Worm (Caenorhabditis elegans) whole organism, L1 larva: ENCODE measurements around the gene ZK1307.4.

Source experiments
- C34B4.2 ChIP-seq: sonication (generic microtip); optimal IDR thresholded peaks from 2 replicates; lab custom pipeline; 2017; ENCODE audit warnings: mild to moderate bottlenecking, missing genetic modification characterization, missing compliant biosample characterization
- F16B12.6 ChIP-seq: fragments of 150-350 bp; optimal IDR thresholded peaks from 2 replicates; lab custom pipeline; 2014; ENCODE audit warnings: missing biosample characterization, missing genetic modification characterization
- ama-1 ChIP-seq: fragments of 150-350 bp; optimal IDR thresholded peaks from 2 replicates; lab custom pipeline; 2014
- blmp-1 ChIP-seq: fragments of 150-350 bp; optimal IDR thresholded peaks from 2 replicates; lab custom pipeline; 2014; ENCODE audit warnings: missing biosample characterization, missing genetic modification characterization
- ceh-63 ChIP-seq: fragments of 200-800 bp; sonication (Bioruptor generic); optimal IDR thresholded peaks from 2 replicates; lab custom pipeline; 2018; ENCODE audit warnings: mild to moderate bottlenecking, missing genetic modification characterization, missing compliant biosample characterization
- ceh-82 ChIP-seq, 3 experiments: fragments of 150-350 bp in 1 of 3; sonication (generic microtip) in 2 of 3; optimal IDR thresholded peaks; 2 replicates each; lab custom pipeline; 2014 to 2017; ENCODE audit warnings: missing biosample characterization in 3 of 3, missing genetic modification characterization in 3 of 3
- ceh-88 ChIP-seq: fragments of 200-800 bp; sonication (Bioruptor generic); IDR thresholded peaks from 2 replicates; pipeline ENCODE4 v1.3.6; 2022; ENCODE audit warnings: missing genetic modification characterization, missing compliant biosample characterization
- ces-1 ChIP-seq: fragments of 150-350 bp; optimal IDR thresholded peaks from 2 replicates; lab custom pipeline; 2014; ENCODE audit warnings: missing biosample characterization, missing genetic modification reagents, missing genetic modification characterization
- dpl-1 ChIP-seq, 3 experiments: fragments of 150-350 bp in 2 of 3; sonication (generic microtip) in 1 of 3; optimal IDR thresholded peaks; 2 replicates each; lab custom pipeline; 2014 to 2017; ENCODE audit warnings: missing biosample characterization in 3 of 3, missing genetic modification characterization in 3 of 3, missing genetic modification reagents in 3 of 3
- efl-1 ChIP-seq, 4 experiments: fragments of 150-350 bp; optimal IDR thresholded peaks in 3 of 4; peaks in 1 of 4; 1 replicate in 1 of 4; 2 replicates in 3 of 4; lab custom pipeline; 2014; ENCODE audit warnings: missing biosample characterization in 2 of 4, missing genetic modification characterization in 2 of 4, missing genetic modification reagents in 2 of 4
- egl-27 ChIP-seq, 2 experiments: fragments of 150-350 bp in 1 of 2; sonication (generic microtip); optimal IDR thresholded peaks; 3 replicates each; lab custom pipeline; 2017 to 2018; ENCODE audit warnings: missing biosample characterization in 2 of 2, missing genetic modification characterization in 2 of 2, missing genetic modification reagents in 2 of 2
- fkh-10 ChIP-seq: sonication (generic microtip); optimal IDR thresholded peaks from 2 replicates; lab custom pipeline; 2017; ENCODE audit warnings: missing biosample characterization, missing genetic modification reagents, missing genetic modification characterization
- fkh-4 ChIP-seq: sonication (generic microtip); optimal IDR thresholded peaks from 2 replicates; lab custom pipeline; 2016; ENCODE audit warnings: missing compliant biosample characterization, missing genetic modification characterization, borderline replicate concordance
- grh-1 ChIP-seq: fragments of 200-800 bp; sonication (Bioruptor generic); IDR thresholded peaks from 2 replicates; pipeline ENCODE4 v1.3.6; 2022; ENCODE audit warnings: missing genetic modification reagents, missing genetic modification characterization, missing compliant biosample characterization
- hlh-17 ChIP-seq: fragments of 200-800 bp; sonication (Bioruptor generic); optimal IDR thresholded peaks from 2 replicates; lab custom pipeline; 2018; ENCODE audit warnings: missing genetic modification characterization, mild to moderate bottlenecking, missing compliant biosample characterization, moderate library complexity, borderline replicate concordance
- hlh-4 ChIP-seq: sonication (generic microtip); optimal IDR thresholded peaks from 2 replicates; lab custom pipeline; 2016; ENCODE audit warnings: mild to moderate bottlenecking, missing genetic modification characterization, missing compliant biosample characterization
- hpl-2 ChIP-seq: fragments of 150-350 bp; optimal IDR thresholded peaks from 2 replicates; lab custom pipeline; 2014; ENCODE audit warnings: missing biosample characterization, missing genetic modification reagents, missing genetic modification characterization
- irx-1 ChIP-seq: sonication (generic microtip); optimal IDR thresholded peaks from 2 replicates; lab custom pipeline; 2016; ENCODE audit warnings: missing genetic modification characterization, missing compliant biosample characterization
- isw-1 ChIP-seq: fragments of 200-800 bp; sonication (Bioruptor generic); IDR thresholded peaks from 2 replicates; pipeline ENCODE4 v1.3.6; 2022; ENCODE audit warnings: missing genetic modification characterization, missing compliant biosample characterization
- jun-1 ChIP-seq: fragments of 150-350 bp; optimal IDR thresholded peaks from 2 replicates; lab custom pipeline; 2014; ENCODE audit warnings: missing biosample characterization, missing genetic modification reagents, missing genetic modification characterization
- lin-14 ChIP-seq: fragments of 200-800 bp; sonication (Bioruptor generic); optimal IDR thresholded peaks from 2 replicates; lab custom pipeline; 2018; ENCODE audit warnings: mild to moderate bottlenecking, missing genetic modification characterization, moderate library complexity, missing compliant biosample characterization
- lin-39 ChIP-seq: fragments of 150-350 bp; optimal IDR thresholded peaks from 2 replicates; lab custom pipeline; 2014; ENCODE audit warnings: missing biosample characterization, missing genetic modification reagents, missing genetic modification characterization
- mdl-1 ChIP-seq, 2 experiments: fragments of 150-350 bp; optimal IDR thresholded peaks; 2 replicates each; lab custom pipeline; 2014 to 2017; ENCODE audit warnings: missing biosample characterization in 2 of 2, missing genetic modification characterization in 2 of 2, inconsistent platforms in 1 of 2
- mef-2 ChIP-seq: fragments of 150-350 bp; optimal IDR thresholded peaks from 2 replicates; lab custom pipeline; 2014; ENCODE audit warnings: missing biosample characterization, missing genetic modification characterization
- nhr-11 ChIP-seq: fragments of 150-350 bp; optimal IDR thresholded peaks from 2 replicates; lab custom pipeline; 2014; ENCODE audit warnings: missing biosample characterization, missing genetic modification characterization
- nhr-12 ChIP-seq: sonication (generic microtip); optimal IDR thresholded peaks from 2 replicates; lab custom pipeline; 2017; ENCODE audit warnings: missing biosample characterization, missing genetic modification characterization
- nhr-28 ChIP-seq: fragments of 150-350 bp; optimal IDR thresholded peaks from 2 replicates; lab custom pipeline; 2014; ENCODE audit warnings: missing biosample characterization, missing genetic modification characterization
- nhr-47 ChIP-seq: sonication (generic microtip); optimal IDR thresholded peaks from 2 replicates; lab custom pipeline; 2016; ENCODE audit warnings: mild to moderate bottlenecking, missing genetic modification characterization, moderate library complexity, missing compliant biosample characterization
- nhr-71 ChIP-seq: sonication (generic microtip); optimal IDR thresholded peaks from 2 replicates; lab custom pipeline; 2016; ENCODE audit warnings: mild to moderate bottlenecking, missing genetic modification characterization, moderate library complexity, missing compliant biosample characterization
- nhr-76 ChIP-seq: sonication (generic microtip); optimal IDR thresholded peaks from 2 replicates; lab custom pipeline; 2017; ENCODE audit warnings: missing biosample characterization, missing genetic modification characterization
- nhr-77 ChIP-seq: fragments of 150-350 bp; optimal IDR thresholded peaks from 2 replicates; lab custom pipeline; 2014; ENCODE audit warnings: missing biosample characterization, missing genetic modification characterization
- nhr-84 ChIP-seq: sonication (generic microtip); optimal IDR thresholded peaks from 2 replicates; lab custom pipeline; 2017; ENCODE audit warnings: missing biosample characterization, missing genetic modification characterization
- nhr-85 ChIP-seq: sonication (generic microtip); peaks from one replicate; lab custom pipeline; 2016; ENCODE audit warnings: missing genetic modification characterization, inconsistent platforms, missing compliant biosample characterization
- pag-3 ChIP-seq: sonication (generic microtip); optimal IDR thresholded peaks from 2 replicates; lab custom pipeline; 2017; ENCODE audit warnings: missing genetic modification characterization, mild to moderate bottlenecking, missing compliant biosample characterization, antibody characterized with exemption, borderline replicate concordance; ENCODE audit not compliant: insufficient read depth
- pqm-1 ChIP-seq: sonication (generic microtip); optimal IDR thresholded peaks from 3 replicates; lab custom pipeline; 2017; ENCODE audit warnings: missing biosample characterization, missing genetic modification characterization
- sptf-1 ChIP-seq: fragments of 150-350 bp; optimal IDR thresholded peaks from 2 replicates; lab custom pipeline; 2014; ENCODE audit warnings: missing biosample characterization, missing genetic modification characterization
- sup-37 ChIP-seq: fragments of 200-800 bp; sonication (Bioruptor generic); optimal IDR thresholded peaks from 2 replicates; lab custom pipeline; 2018; ENCODE audit warnings: mild to moderate bottlenecking, missing genetic modification characterization, missing compliant biosample characterization
- swsn-7 ChIP-seq: sonication (generic microtip); optimal IDR thresholded peaks from 2 replicates; lab custom pipeline; 2016; ENCODE audit warnings: missing genetic modification characterization, missing compliant biosample characterization
- tlp-1 ChIP-seq: fragments of 150-350 bp; optimal IDR thresholded peaks from 2 replicates; lab custom pipeline; 2014; ENCODE audit warnings: missing biosample characterization, missing genetic modification characterization
- unc-30 ChIP-seq: sonication (generic microtip); optimal IDR thresholded peaks from 2 replicates; lab custom pipeline; 2017; ENCODE audit warnings: missing biosample characterization, missing genetic modification characterization
- unc-86 ChIP-seq: sonication (generic microtip); optimal IDR thresholded peaks from 2 replicates; lab custom pipeline; 2016; ENCODE audit warnings: missing genetic modification characterization, missing compliant biosample characterization
- unc-98 ChIP-seq: fragments of 200-800 bp; sonication (Bioruptor generic); IDR thresholded peaks from 2 replicates; pipeline ENCODE4 v1.3.6; 2022; ENCODE audit warnings: missing genetic modification characterization, missing compliant biosample characterization
- xbp-1 ChIP-seq: sonication (generic microtip); optimal IDR thresholded peaks from 2 replicates; lab custom pipeline; 2016; ENCODE audit warnings: missing genetic modification characterization, missing compliant biosample characterization
- zip-4 ChIP-seq: fragments of 200-800 bp; sonication (Bioruptor generic); optimal IDR thresholded peaks from 2 replicates; lab custom pipeline; 2018; ENCODE audit warnings: mild to moderate bottlenecking, missing genetic modification characterization, moderate library complexity, missing compliant biosample characterization
- ztf-4 ChIP-seq: fragments of 150-350 bp; optimal IDR thresholded peaks from 2 replicates; lab custom pipeline; 2014; ENCODE audit warnings: missing biosample characterization, missing genetic modification characterization

The ZK1307.4 gene

DNA sequence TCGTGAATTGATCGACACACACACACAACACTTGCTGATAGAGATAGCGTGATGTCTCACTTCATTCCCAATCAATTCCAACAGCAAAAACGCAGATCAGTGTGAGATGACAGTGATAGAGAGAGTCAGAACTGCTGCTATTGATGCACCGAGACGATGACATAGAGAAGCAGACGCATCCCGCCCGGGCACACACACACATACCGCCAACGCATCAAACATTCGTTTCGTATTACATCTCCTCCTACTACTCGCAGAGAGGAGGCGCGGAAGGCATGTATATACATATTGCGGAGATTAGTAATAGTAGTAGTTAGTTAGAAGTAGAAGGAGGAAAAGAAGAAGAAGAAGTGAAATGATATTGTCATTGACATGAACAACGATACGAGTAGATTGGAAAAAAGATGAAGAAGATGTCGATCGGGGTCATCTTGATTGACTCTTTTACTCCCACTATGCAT is 32.2 kb downstream of the ZK1307.4 start (continued):
- peak in 1 of 3 experiments; percentile 17 for TF ChIP-seq dpl-1 (GFP tag; optimal IDR thresholded peaks at IDR 0.05; lab: Kevin White, UChicago)
- no peak for TF ChIP-seq zip-4 (GFP tag; lab: Kevin White, UChicago)
- no peak for TF ChIP-seq C34B4.2 (tag; lab: Kevin White, UChicago)
- TF ChIP-seq F16B12.6 (tag; lab: Kevin White, UChicago) = no peak
- TF ChIP-seq hpl-2 (GFP tag; lab: Kevin White, UChicago) = no peak
- TF ChIP-seq nhr-11 = no peak
- TF ChIP-seq isw-1 (GFP tag; lab: Robert Waterston, UW) = no peak
- no peak for TF ChIP-seq hlh-4 (tag; lab: Kevin White, UChicago)
- no peak for TF ChIP-seq pqm-1 (tag; lab: Kevin White, UChicago)
- TF ChIP-seq ceh-63 (GFP tag; lab: Kevin White, UChicago) = no peak
- TF ChIP-seq ceh-88 = no peak
- no peak for TF ChIP-seq nhr-77 (tag; lab: Kevin White, UChicago)
- TF ChIP-seq lin-14 (GFP tag; lab: Kevin White, UChicago) = peak; percentile 87
- no peak for TF ChIP-seq fkh-4
- TF ChIP-seq grh-1 = no peak
- peak; percentile 33 to 43 for TF ChIP-seq efl-1 (optimal IDR thresholded peaks at IDR 0.05; lab: Kevin White, UChicago)
- TF ChIP-seq efl-1 (GFP tag; optimal IDR thresholded peaks at IDR 0.05 in 1 of 2; lab: Kevin White, UChicago) = no peak
- TF ChIP-seq tlp-1 (tag; lab: Kevin White, UChicago) = no peak
- TF ChIP-seq nhr-28 (tag; lab: Kevin White, UChicago) = no peak
- peak; percentile 87 for TF ChIP-seq nhr-85 (tag; lab: Kevin White, UChicago)
- no peak for TF ChIP-seq nhr-84
- no peak for TF ChIP-seq fkh-10
- peak; percentile 79 for TF ChIP-seq blmp-1
- TF ChIP-seq nhr-12 (tag; lab: Kevin White, UChicago) = no peak
- no peak for TF ChIP-seq sup-37
- TF ChIP-seq jun-1 (tag; lab: Kevin White, UChicago) = peak; percentile 59
- no peak for TF ChIP-seq unc-98 (GFP tag; lab: Robert Waterston, UW)
- no peak for TF ChIP-seq nhr-76 (tag; lab: Kevin White, UChicago)
- TF ChIP-seq egl-27 (tag; optimal IDR thresholded peaks at IDR 0.05; lab: Kevin White, UChicago) = peak; percentile 2 to 38
- no peak for TF ChIP-seq unc-86 (tag; lab: Kevin White, UChicago)
- TF ChIP-seq hlh-17 = no peak
- TF ChIP-seq lin-39 = no peak
- TF ChIP-seq ceh-82 (tag; optimal IDR thresholded peaks at IDR 0.05; lab: Kevin White, UChicago) = peak in 2 of 3 experiments; percentile 18 to 35
- TF ChIP-seq nhr-47 = peak; percentile 17
- no peak for TF ChIP-seq pag-3 (tag; lab: Kevin White, UChicago)
- peak; percentile 36 for TF ChIP-seq swsn-7
- TF ChIP-seq sptf-1 (tag; lab: Kevin White, UChicago) = no peak
- peak in 1 of 2 experiments; percentile 70 for TF ChIP-seq mdl-1 (tag; optimal IDR thresholded peaks at IDR 0.05; lab: Kevin White, UChicago)
- TF ChIP-seq ztf-4 (tag; lab: Kevin White, UChicago) = no peak
- no peak for TF ChIP-seq irx-1 (tag; lab: Kevin White, UChicago)
- no peak for TF ChIP-seq ces-1
- TF ChIP-seq mef-2 (tag; lab: Kevin White, UChicago) = no peak
- TF ChIP-seq xbp-1 = peak; percentile 25
- no peak for TF ChIP-seq unc-30 (tag; lab: Kevin White, UChicago)
- peak; percentile 81 for TF ChIP-seq ama-1 (lab: Kevin White, UChicago)
- peak; percentile 80 for TF ChIP-seq nhr-71 (tag; lab: Kevin White, UChicago)
